Worm (Caenorhabditis elegans): ENCODE data around the gene col-87.

ce11 chrII:14095875-14096274 lies 1.4 kb upstream of the col-87 start:
- TF ChIP-seq med-1 (GFP tag; optimal IDR thresholded peaks at IDR 0.05; ENCODE audit: insufficient read depth) = no peak
- no peak for TF ChIP-seq klf-2 (GFP tag; conservative IDR thresholded peaks at IDR 0.05)
